Worm (Caenorhabditis elegans) whole organism, young adult: Measurements from ENCODE around the gene ccdc-149.

Experiments
- F33H1.4 ChIP-seq: fragments of 200-800 bp; sonication (Bioruptor generic); IDR thresholded peaks from 2 replicates; pipeline ENCODE4 v1.3.6; 2022; ENCODE audit warnings: missing genetic modification reagents, missing genetic modification characterization, missing compliant biosample characterization
- K11D2.4 ChIP-seq: fragments of 200-800 bp; sonication (Bioruptor generic); IDR thresholded peaks from 2 replicates; pipeline ENCODE4 v1.3.6; 2022; ENCODE audit warnings: missing genetic modification reagents, missing genetic modification characterization, missing compliant biosample characterization
- athp-1 ChIP-seq: sonication (generic microtip); optimal IDR thresholded peaks from 2 replicates; lab custom pipeline; 2017; ENCODE audit warnings: mild to moderate bottlenecking, missing genetic modification characterization, missing compliant biosample characterization
- chd-7 ChIP-seq: sonication (generic microtip); optimal IDR thresholded peaks from 2 replicates; lab custom pipeline; 2016; ENCODE audit warnings: mild to moderate bottlenecking, missing genetic modification characterization, moderate library complexity, missing compliant biosample characterization
- egl-44 ChIP-seq: fragments of 200-800 bp; sonication (Bioruptor generic); IDR thresholded peaks from 2 replicates; pipeline ENCODE4 v1.3.6; 2022; ENCODE audit warnings: missing genetic modification reagents, missing genetic modification characterization, missing compliant biosample characterization
- ekl-4 ChIP-seq: fragments of 200-800 bp; sonication (Bioruptor generic); IDR thresholded peaks from 2 replicates; pipeline ENCODE4 v1.3.6; 2022; ENCODE audit warnings: missing genetic modification reagents, missing genetic modification characterization, missing compliant biosample characterization
- hlh-26 ChIP-seq: fragments of 200-800 bp; sonication (Bioruptor generic); conservative IDR thresholded peaks from 2 replicates; pipeline ENCODE4 v1.3.6; 2022; ENCODE audit warnings: missing genetic modification reagents, missing genetic modification characterization, missing compliant biosample characterization

DNA sequence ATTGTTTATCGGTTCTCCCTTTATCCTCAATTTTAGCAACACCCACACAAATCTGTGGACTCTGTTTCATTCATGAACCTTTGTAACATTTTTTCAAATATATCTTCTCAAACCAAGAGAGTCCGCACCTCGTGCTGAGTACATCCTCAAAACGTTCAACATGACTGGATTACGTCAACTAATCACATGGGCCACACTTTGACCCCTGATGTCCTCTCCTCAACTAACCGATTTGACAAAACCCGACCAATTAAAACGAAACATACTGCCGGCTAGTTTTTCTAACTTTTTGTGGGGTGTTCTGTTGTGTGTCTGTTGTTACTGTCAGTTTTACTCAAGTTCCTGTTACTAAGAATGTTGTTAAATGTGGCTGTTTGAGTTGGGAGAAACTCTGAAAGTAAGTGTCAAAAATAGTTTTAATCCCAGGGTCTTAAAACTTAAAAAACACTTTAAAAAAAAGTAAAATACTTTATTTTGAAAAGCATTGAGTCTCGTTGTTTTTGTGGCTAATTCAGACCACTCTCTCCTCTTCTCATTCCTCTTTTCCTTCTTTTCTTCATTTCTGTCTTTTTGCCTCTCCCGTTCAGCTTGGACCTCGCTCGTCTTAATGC is 44.4 kb upstream of the ccdc-149 start:
- TF ChIP-seq athp-1 (no peak), ekl-4 (GFP tag; lab: Robert Waterston, UW) (no peak), K11D2.4 (GFP tag; lab: Robert Waterston, UW) (no peak), F33H1.4 (no peak), chd-7 (no peak), egl-44 (no peak), hlh-26 (GFP tag; lab: Robert Waterston, UW) (no peak)
